Worm (Caenorhabditis elegans): ENCODE data around the gene srx-46.
"Not testable (repeated sequence)": the region's sequence is repeated elsewhere in the genome, so short reads cannot be mapped to it uniquely, and the experiment has no call there.

- TF ChIP-seq med-1 (GFP tag; optimal IDR thresholded peaks at IDR 0.05; ENCODE audit: insufficient read depth); cog-1 (tag; optimal IDR thresholded peaks at IDR 0.05); ztf-29 (GFP tag; IDR thresholded peaks at IDR 0.05); tab-1 (GFP tag; IDR thresholded peaks at IDR 0.05); klf-2 (GFP tag; conservative IDR thresholded peaks at IDR 0.05); T22C8.4 (GFP tag; IDR thresholded peaks at IDR 0.05); flt-1 (GFP tag; IDR thresholded peaks at IDR 0.05): not testable (repeated sequence)
Observed at ce11 chrV:9379808-9380207, 26.8 kb downstream of the srx-46 start, which contains the start of gene E02C12.11.

Data from whole organism, midembryonic.